Worm (Caenorhabditis elegans): ENCODE measurements around the gene F11E6.4.

- no peak for TF ChIP-seq blmp-1 (tag; optimal IDR thresholded peaks at IDR 0.05; ENCODE audit: insufficient read depth)
- TF ChIP-seq fos-1 (tag; optimal IDR thresholded peaks at IDR 0.05): no peak
- TF ChIP-seq nhr-11 (tag; optimal IDR thresholded peaks at IDR 0.05): no peak
- TF ChIP-seq lsy-2 (tag; optimal IDR thresholded peaks at IDR 0.05): no peak
- TF ChIP-seq sma-9 (GFP tag; optimal IDR thresholded peaks at IDR 0.05): no peak
- TF ChIP-seq sma-9 (tag; optimal IDR thresholded peaks at IDR 0.05): no peak
- no peak for TF ChIP-seq skn-1 (tag; optimal IDR thresholded peaks at IDR 0.05)
- no peak for TF ChIP-seq snpc-4 (tag; optimal IDR thresholded peaks at IDR 0.05)
- TF ChIP-seq zag-1 (tag; optimal IDR thresholded peaks at IDR 0.05): no peak
- TF ChIP-seq ceh-16 (tag; optimal IDR thresholded peaks at IDR 0.05): no peak
- no peak for TF ChIP-seq nhr-23 (tag; optimal IDR thresholded peaks at IDR 0.05)
- no peak for TF ChIP-seq nhr-12 (tag; optimal IDR thresholded peaks at IDR 0.05)
Observed at ce11 chrIV:17427423-17427822, 42.7 kb downstream of the F11E6.4 start, which contains the start of gene C06A12.3.
